Worm (Caenorhabditis elegans): ENCODE results near the gene Y54G2A.15.
A peak's percentile ranks its signal among the peaks of the same experiment; 100 is the strongest.

The Y54G2A.15 gene

ce11 chrIV:2890401-2890952 is 46.7 kb upstream of the Y54G2A.15 start, which contains the start of the genes nprt-1 and dib-1:
Gene nprt-1 (minus strand): TSS chrIV:2890451.
Gene dib-1 (plus strand): TSS chrIV:2890882.
- TF ChIP-seq lin-15B (tag; optimal IDR thresholded peaks at IDR 0.05) = peak; percentile 74
- TF ChIP-seq nhr-77 (tag; optimal IDR thresholded peaks at IDR 0.05) = no peak
- TF ChIP-seq egl-5 (tag; optimal IDR thresholded peaks at IDR 0.05) = peak; percentile 63
- TF ChIP-seq elt-2 (tag; optimal IDR thresholded peaks at IDR 0.05) = peak; percentile 2
- peak; percentile 13 for TF ChIP-seq fkh-10 (GFP tag; optimal IDR thresholded peaks at IDR 0.05)
- peak; percentile 25 for TF ChIP-seq lin-39 (tag; optimal IDR thresholded peaks at IDR 0.05)
- no peak for TF ChIP-seq mdl-1 (tag; optimal IDR thresholded peaks at IDR 0.05)
- TF ChIP-seq pha-4 (tag; optimal IDR thresholded peaks at IDR 0.05) = peak; percentile 67
- peak; percentile 59 for TF ChIP-seq hmg-11 (tag; optimal IDR thresholded peaks at IDR 0.05)
- no peak for TF ChIP-seq fkh-2 (tag; optimal IDR thresholded peaks at IDR 0.05)
- TF ChIP-seq nhr-25 (tag; optimal IDR thresholded peaks at IDR 0.05) = peak; percentile 16
- TF ChIP-seq nfya-1 (tag; optimal IDR thresholded peaks at IDR 0.05; ENCODE audit: insufficient read depth) = peak; percentile 73
- TF ChIP-seq ceh-28 (tag; optimal IDR thresholded peaks at IDR 0.05) = no peak
- peak; percentile 72 for TF ChIP-seq nhr-23 (tag; optimal IDR thresholded peaks at IDR 0.05)

ce11 chrIV:2888496-2889101 is 44.8 kb upstream of the Y54G2A.15 start:
- TF ChIP-seq ceh-9 (tag; optimal IDR thresholded peaks at IDR 0.05) = no peak
- no peak for TF ChIP-seq nhr-23 (tag; optimal IDR thresholded peaks at IDR 0.05)
- no peak for TF ChIP-seq aly-2 (tag; optimal IDR thresholded peaks at IDR 0.05)
- TF ChIP-seq elt-1 (tag; optimal IDR thresholded peaks at IDR 0.05) = no peak
- no peak for TF ChIP-seq lin-15B (tag; optimal IDR thresholded peaks at IDR 0.05)
- TF ChIP-seq fkh-2 (tag; optimal IDR thresholded peaks at IDR 0.05) = no peak
- TF ChIP-seq nhr-11 (tag; optimal IDR thresholded peaks at IDR 0.05) = no peak
- TF ChIP-seq nhr-67 (tag; optimal IDR thresholded peaks at IDR 0.05) = no peak
- no peak for TF ChIP-seq pqm-1 (tag; optimal IDR thresholded peaks at IDR 0.05)
- no peak for TF ChIP-seq mdl-1 (tag; optimal IDR thresholded peaks at IDR 0.05)
- TF ChIP-seq zag-1 (tag; optimal IDR thresholded peaks at IDR 0.05) = no peak
- no peak for TF ChIP-seq daf-12 (tag; optimal IDR thresholded peaks at IDR 0.05)
- no peak for TF ChIP-seq nhr-25 (tag; optimal IDR thresholded peaks at IDR 0.05)
- no peak for TF ChIP-seq skn-1 (tag; optimal IDR thresholded peaks at IDR 0.05)
- TF ChIP-seq lsy-12 (tag; optimal IDR thresholded peaks at IDR 0.05) = no peak
- no peak for TF ChIP-seq ama-1 (optimal IDR thresholded peaks at IDR 0.05)

- TF ChIP-seq tbx-2 (tag; optimal IDR thresholded peaks at IDR 0.05) (no peak), sea-2 (GFP tag; optimal IDR thresholded peaks at IDR 0.05) (no peak)
Observed at ce11 chrIV:2887245-2887644, 43.5 kb upstream of the Y54G2A.15 start.

- TF ChIP-seq nfya-1 (tag; optimal IDR thresholded peaks at IDR 0.05; ENCODE audit: insufficient read depth) = peak; percentile 36
- no peak for TF ChIP-seq ceh-28 (tag; optimal IDR thresholded peaks at IDR 0.05)
Observed at ce11 chrIV:2886655-2887054, 42.9 kb upstream of the Y54G2A.15 start, which contains the start of gene dml-1. Gene dml-1 (plus strand): TSS chrIV:2886955.

DNA sequence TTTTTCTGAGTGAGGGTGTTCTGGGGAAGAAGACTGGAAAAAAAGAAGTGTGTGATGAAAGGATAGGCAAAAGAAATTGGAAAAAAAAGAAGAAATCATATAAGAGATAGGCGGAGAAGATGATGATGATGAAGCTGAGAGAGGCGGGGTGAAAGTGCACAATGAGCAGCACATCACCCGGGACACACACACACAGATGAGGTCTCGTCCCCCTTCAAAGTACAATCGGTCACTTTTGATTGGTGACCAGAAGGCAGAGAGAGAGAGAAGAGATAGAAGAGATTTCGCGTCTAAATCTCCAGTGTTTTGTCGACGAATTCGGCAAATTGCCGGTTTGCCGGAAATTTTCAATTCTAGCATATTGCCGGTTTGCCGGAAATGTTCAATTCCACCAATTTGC is 41.5 kb upstream of the Y54G2A.15 start:
- TF ChIP-seq ceh-82 (tag; optimal IDR thresholded peaks at IDR 0.05) = no peak
- TF ChIP-seq nhr-23 (tag; optimal IDR thresholded peaks at IDR 0.05) = no peak
- TF ChIP-seq nfya-1 (tag; optimal IDR thresholded peaks at IDR 0.05; ENCODE audit: insufficient read depth) = peak; percentile 37

DNA sequence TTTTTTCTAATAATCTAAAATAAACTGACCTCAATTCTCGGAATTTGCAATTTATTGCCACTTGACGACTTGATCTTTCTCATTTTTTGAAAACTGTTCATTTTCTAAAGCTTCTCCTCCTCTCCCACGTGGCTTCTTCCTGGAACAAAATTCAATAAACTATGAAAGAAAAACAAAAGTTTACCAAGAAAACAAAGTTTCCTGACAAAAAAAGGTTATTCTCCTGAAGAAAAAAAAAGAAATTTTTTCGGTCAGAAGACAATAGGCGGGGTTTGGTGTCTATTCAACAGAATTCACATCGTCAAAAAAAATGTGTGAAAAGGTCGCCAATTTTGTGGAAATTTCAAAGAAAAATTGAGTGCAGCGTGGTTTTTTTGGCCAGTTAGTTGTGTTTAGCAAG is 21.0 kb upstream of the Y54G2A.15 start, which contains the start of gene Y54G2A.16:
Gene Y54G2A.16, minus strand, starts transcription at position 101 of the 400 bp plus-strand sequence.
- TF ChIP-seq nhr-25 (tag; optimal IDR thresholded peaks at IDR 0.05) (no peak), egl-5 (tag; optimal IDR thresholded peaks at IDR 0.05) (no peak), zag-1 (tag; optimal IDR thresholded peaks at IDR 0.05) (no peak), ceh-9 (tag; optimal IDR thresholded peaks at IDR 0.05) (no peak), elt-3 (tag; optimal IDR thresholded peaks at IDR 0.05) (no peak), daf-12 (tag; optimal IDR thresholded peaks at IDR 0.05) (no peak), nhr-77 (tag; optimal IDR thresholded peaks at IDR 0.05) (no peak), lin-15B (tag; optimal IDR thresholded peaks at IDR 0.05) (no peak), ceh-82 (tag; optimal IDR thresholded peaks at IDR 0.05) (no peak), hmg-11 (tag; optimal IDR thresholded peaks at IDR 0.05) (no peak), egl-27 (tag; optimal IDR thresholded peaks at IDR 0.05) (no peak), ama-1 (optimal IDR thresholded peaks at IDR 0.05) (no peak), nfya-1 (tag; optimal IDR thresholded peaks at IDR 0.05; ENCODE audit: insufficient read depth) (no peak), pqm-1 (tag; optimal IDR thresholded peaks at IDR 0.05) (no peak), lsy-12 (tag; optimal IDR thresholded peaks at IDR 0.05) (no peak), fos-1 (tag; optimal IDR thresholded peaks at IDR 0.05) (no peak), ztf-11 (tag; optimal IDR thresholded peaks at IDR 0.05) (no peak), ztf-4 (tag; optimal IDR thresholded peaks at IDR 0.05) (no peak), unc-39 (tag; optimal IDR thresholded peaks at IDR 0.05) (no peak)
